Fruit fly (Drosophila melanogaster) whole organism, larva: Measurements from ENCODE around the gene CG32988.

Experiments used
- noc ChIP-seq: fragments of 200-800 bp; sonication (Bioruptor generic); optimal IDR thresholded peaks from 3 replicates; lab custom pipeline; 2019; ENCODE audit warnings: missing biosample characterization, mild to moderate bottlenecking, missing genetic modification characterization, moderate library complexity

CG32988 gene

dm6 chr2L:8894224-8894623 is 29.6 kb downstream of the CG32988 start:
- no peak for TF ChIP-seq noc (tag; lab: Kevin White, UChicago)

- peak; percentile 60 for TF ChIP-seq noc (tag; lab: Kevin White, UChicago)
Observed at dm6 chr2L:8897954-8898713, 33.5 kb downstream of the CG32988 start.

- no peak for TF ChIP-seq noc (tag; lab: Kevin White, UChicago)
Observed at dm6 chr2L:8898714-8899652, 34.3 kb downstream of the CG32988 start, which contains the start of gene CG34398. Gene CG34398 (plus strand): TSS chr2L:8898786.

- TF ChIP-seq noc (tag; lab: Kevin White, UChicago), result no peak
Observed at dm6 chr2L:8901882-8902281, 37.2 kb downstream of the CG32988 start.

- TF ChIP-seq noc (tag; lab: Kevin White, UChicago), result no peak
Observed at dm6 chr2L:8906279-8906678, 41.6 kb downstream of the CG32988 start.
